Worm (Caenorhabditis elegans) whole organism, L4 larva: ENCODE data around the gene F47B7.3.

Source experiments
- F26F4.8 ChIP-seq: fragments of 200-800 bp; sonication (Bioruptor generic); conservative IDR thresholded peaks from 2 replicates; pipeline ENCODE4 v1.3.6; 2022; ENCODE audit warnings: missing genetic modification characterization, missing compliant biosample characterization
- Y5F2A.4 ChIP-seq: fragments of 200-800 bp; sonication (Bioruptor generic); optimal IDR thresholded peaks from 2 replicates; lab custom pipeline; 2018; ENCODE audit warnings: mild to moderate bottlenecking, missing genetic modification characterization, missing compliant biosample characterization
- aha-1 ChIP-seq: fragments of 150-350 bp; peaks from one replicate; lab custom pipeline; 2014; ENCODE audit warnings: missing biosample characterization, missing genetic modification characterization
- aly-2 ChIP-seq: sonication (generic microtip); optimal IDR thresholded peaks from 2 replicates; lab custom pipeline; 2018; ENCODE audit warnings: missing biosample characterization, missing genetic modification characterization
- ama-1 ChIP-seq: fragments of 150-350 bp; optimal IDR thresholded peaks from 2 replicates; lab custom pipeline; 2014; ENCODE audit warnings: inconsistent platforms, mixed read lengths
- arid-1 ChIP-seq: fragments of 200-800 bp; sonication (Bioruptor generic); conservative IDR thresholded peaks from 2 replicates; pipeline ENCODE4 v1.3.6; 2022; ENCODE audit warnings: missing genetic modification reagents, missing genetic modification characterization, missing compliant biosample characterization
- ceh-62 ChIP-seq: sonication (generic microtip); optimal IDR thresholded peaks from 2 replicates; lab custom pipeline; 2017; ENCODE audit warnings: missing biosample characterization, missing genetic modification characterization
- ces-1 ChIP-seq: fragments of 150-350 bp; sonication (generic microtip); optimal IDR thresholded peaks from 4 replicates; lab custom pipeline; 2014; ENCODE audit warnings: missing biosample characterization, missing genetic modification reagents, missing genetic modification characterization
- cey-2 ChIP-seq: sonication (generic microtip); optimal IDR thresholded peaks from 3 replicates; lab custom pipeline; 2017; ENCODE audit warnings: missing genetic modification characterization, mild to moderate bottlenecking, missing compliant biosample characterization, antibody characterized with exemption, borderline replicate concordance; ENCODE audit not compliant: insufficient read depth
- ctbp-1 ChIP-seq: fragments of 200-800 bp; sonication (Bioruptor generic); IDR thresholded peaks from 2 replicates; pipeline ENCODE4 v1.3.6; 2022; ENCODE audit warnings: missing genetic modification reagents, missing genetic modification characterization, missing compliant biosample characterization
- daf-12 ChIP-seq: fragments of 150-350 bp; optimal IDR thresholded peaks from 2 replicates; lab custom pipeline; 2014; ENCODE audit warnings: missing biosample characterization, missing genetic modification reagents, missing genetic modification characterization
- daf-16 ChIP-seq, 3 experiments: sonication (generic microtip); optimal IDR thresholded peaks; 2 replicates each; lab custom pipeline; 2016 to 2017; ENCODE audit warnings: missing genetic modification characterization in 3 of 3, missing genetic modification reagents in 3 of 3, mild to moderate bottlenecking in 2 of 3, missing compliant biosample characterization in 2 of 3, missing biosample characterization in 1 of 3, moderate library complexity in 1 of 3
- dpl-1 ChIP-seq: fragments of 150-350 bp; optimal IDR thresholded peaks from 2 replicates; lab custom pipeline; 2014; ENCODE audit warnings: missing biosample characterization, missing genetic modification reagents, missing genetic modification characterization
- dve-1 ChIP-seq: sonication (generic microtip); optimal IDR thresholded peaks from 2 replicates; lab custom pipeline; 2017; ENCODE audit warnings: antibody characterized with exemption, mild to moderate bottlenecking, missing genetic modification characterization, missing compliant biosample characterization; ENCODE audit not compliant: insufficient read depth
- egl-27 ChIP-seq: sonication (generic microtip); optimal IDR thresholded peaks from 3 replicates; lab custom pipeline; 2017; ENCODE audit warnings: missing biosample characterization, missing genetic modification reagents, missing genetic modification characterization
- fkh-10 ChIP-seq: fragments of 150-350 bp; optimal IDR thresholded peaks from 2 replicates; lab custom pipeline; 2014; ENCODE audit warnings: missing biosample characterization, missing genetic modification reagents, missing genetic modification characterization
- fos-1 ChIP-seq: fragments of 150-350 bp; optimal IDR thresholded peaks from 2 replicates; lab custom pipeline; 2014; ENCODE audit warnings: missing biosample characterization, missing genetic modification characterization
- gei-8 ChIP-seq: fragments of 200-800 bp; sonication (Bioruptor generic); optimal IDR thresholded peaks from 2 replicates; lab custom pipeline; 2018; ENCODE audit warnings: mild to moderate bottlenecking, missing genetic modification characterization, missing compliant biosample characterization
- hif-1 ChIP-seq, 2 experiments: sonication (generic microtip); optimal IDR thresholded peaks; 2 replicates each; lab custom pipeline; 2016 to 2017; ENCODE audit warnings: missing compliant biosample characterization in 2 of 2, missing genetic modification characterization in 2 of 2, missing genetic modification reagents in 2 of 2, missing genotype in 2 of 2, mild to moderate bottlenecking in 1 of 2
- hmg-1.1 ChIP-seq: fragments of 200-800 bp; sonication (Bioruptor generic); IDR thresholded peaks from 2 replicates; pipeline ENCODE4 v1.3.6; 2022; ENCODE audit warnings: missing genetic modification reagents, missing genetic modification characterization, missing compliant biosample characterization
- jun-1 ChIP-seq: fragments of 150-350 bp; optimal IDR thresholded peaks from 2 replicates; lab custom pipeline; 2014; ENCODE audit warnings: missing biosample characterization, missing genetic modification reagents, missing genetic modification characterization
- lin-38 ChIP-seq: fragments of 200-800 bp; sonication (Bioruptor generic); IDR thresholded peaks from 2 replicates; pipeline ENCODE4 v1.3.6; 2022; ENCODE audit warnings: missing genetic modification reagents, missing genetic modification characterization, missing compliant biosample characterization
- lir-3 ChIP-seq: sonication (generic microtip); optimal IDR thresholded peaks from 2 replicates; lab custom pipeline; 2016; ENCODE audit warnings: mild to moderate bottlenecking, missing genetic modification characterization, missing compliant biosample characterization
- lsy-2 ChIP-seq, 2 experiments: fragments of 150-350 bp in 1 of 2; sonication (generic microtip) in 1 of 2; optimal IDR thresholded peaks; 2 replicates each; lab custom pipeline; 2014 to 2017; ENCODE audit warnings: missing biosample characterization in 2 of 2, missing genetic modification characterization in 2 of 2
- madf-5 ChIP-seq, 2 experiments: fragments of 200-800 bp; sonication (Bioruptor generic); IDR thresholded peaks; 2 replicates each; pipeline ENCODE4 v1.3.6; 2022; ENCODE audit warnings: missing compliant biosample characterization in 2 of 2, missing genetic modification characterization in 2 of 2
- mep-1 ChIP-seq: fragments of 150-350 bp; sonication (generic microtip); optimal IDR thresholded peaks from 3 replicates; lab custom pipeline; 2014; ENCODE audit warnings: missing biosample characterization, missing genetic modification characterization
- mes-2 ChIP-seq: sonication (generic microtip); optimal IDR thresholded peaks from 2 replicates; lab custom pipeline; 2016; ENCODE audit warnings: missing genotype, mild to moderate bottlenecking, missing genetic modification characterization, missing compliant biosample characterization; ENCODE audit not compliant: poor library complexity, severe bottlenecking
- mxl-3 ChIP-seq: fragments of 200-800 bp; sonication (Bioruptor generic); optimal IDR thresholded peaks from 2 replicates; lab custom pipeline; 2018; ENCODE audit warnings: mild to moderate bottlenecking, missing genetic modification characterization, missing compliant biosample characterization
- nhr-10 ChIP-seq: fragments of 150-350 bp; optimal IDR thresholded peaks from 2 replicates; lab custom pipeline; 2014; ENCODE audit warnings: missing biosample characterization, missing genetic modification characterization
- nhr-102 ChIP-seq: sonication (generic microtip); optimal IDR thresholded peaks from 2 replicates; lab custom pipeline; 2016; ENCODE audit warnings: mild to moderate bottlenecking, missing genetic modification characterization, moderate library complexity, missing compliant biosample characterization
- nhr-11 ChIP-seq: fragments of 150-350 bp; optimal IDR thresholded peaks from 2 replicates; lab custom pipeline; 2014; ENCODE audit warnings: missing biosample characterization, missing genetic modification characterization
- nhr-25 ChIP-seq: sonication (generic microtip); optimal IDR thresholded peaks from 2 replicates; lab custom pipeline; 2017; ENCODE audit warnings: missing genetic modification characterization, mild to moderate bottlenecking, missing compliant biosample characterization, antibody characterized with exemption, moderate library complexity, borderline replicate concordance; ENCODE audit not compliant: insufficient read depth
- nhr-42 ChIP-seq: fragments of 200-800 bp; sonication (Bioruptor generic); IDR thresholded peaks from 2 replicates; pipeline ENCODE4 v1.3.6; 2022; ENCODE audit warnings: missing genetic modification characterization, missing compliant biosample characterization
- nhr-6 ChIP-seq: fragments of 150-350 bp; optimal IDR thresholded peaks from 2 replicates; lab custom pipeline; 2014; ENCODE audit warnings: missing biosample characterization, missing genetic modification characterization
- pqm-1 ChIP-seq: sonication (generic microtip); optimal IDR thresholded peaks from 2 replicates; lab custom pipeline; 2017; ENCODE audit warnings: missing biosample characterization, missing genetic modification characterization
- set-16 ChIP-seq: fragments of 200-800 bp; sonication (Bioruptor generic); IDR thresholded peaks from 2 replicates; pipeline ENCODE4 v1.3.6; 2022; ENCODE audit warnings: missing genetic modification reagents, missing genetic modification characterization, missing compliant biosample characterization
- snpc-4 ChIP-seq: fragments of 150-350 bp; optimal IDR thresholded peaks from 2 replicates; lab custom pipeline; 2014; ENCODE audit warnings: missing biosample characterization, missing genetic modification characterization
- spr-1 ChIP-seq: sonication (generic microtip); optimal IDR thresholded peaks from 2 replicates; lab custom pipeline; 2016; ENCODE audit warnings: mild to moderate bottlenecking, missing genetic modification characterization, missing compliant biosample characterization
- unc-62 ChIP-seq, 3 experiments: fragments of 150-350 bp in 1 of 3; sonication (generic microtip); optimal IDR thresholded peaks in 2 of 3; peaks in 1 of 3; 1 replicate in 1 of 3; 2 replicates in 2 of 3; lab custom pipeline; 2014 to 2017; ENCODE audit warnings: missing biosample characterization in 3 of 3, missing genetic modification characterization in 3 of 3, missing genetic modification reagents in 3 of 3, missing genotype in 1 of 3
- vab-7 ChIP-seq: fragments of 200-800 bp; sonication (Bioruptor generic); IDR thresholded peaks from 2 replicates; pipeline ENCODE4 v1.3.6; 2022; ENCODE audit warnings: missing genetic modification reagents, missing genetic modification characterization, missing compliant biosample characterization
- zfp-3 ChIP-seq: fragments of 200-800 bp; sonication (Bioruptor generic); conservative IDR thresholded peaks from 2 replicates; pipeline ENCODE4 v1.3.6; 2022; ENCODE audit warnings: missing genetic modification reagents, missing genetic modification characterization, missing compliant biosample characterization
- zip-2 ChIP-seq: fragments of 150-350 bp; optimal IDR thresholded peaks from 2 replicates; lab custom pipeline; 2014; ENCODE audit warnings: missing biosample characterization, missing genetic modification characterization
- ztf-7 ChIP-seq: fragments of 150-350 bp; optimal IDR thresholded peaks from 2 replicates; lab custom pipeline; 2014; ENCODE audit warnings: missing biosample characterization, missing genetic modification characterization

F47B7.3 gene

DNA sequence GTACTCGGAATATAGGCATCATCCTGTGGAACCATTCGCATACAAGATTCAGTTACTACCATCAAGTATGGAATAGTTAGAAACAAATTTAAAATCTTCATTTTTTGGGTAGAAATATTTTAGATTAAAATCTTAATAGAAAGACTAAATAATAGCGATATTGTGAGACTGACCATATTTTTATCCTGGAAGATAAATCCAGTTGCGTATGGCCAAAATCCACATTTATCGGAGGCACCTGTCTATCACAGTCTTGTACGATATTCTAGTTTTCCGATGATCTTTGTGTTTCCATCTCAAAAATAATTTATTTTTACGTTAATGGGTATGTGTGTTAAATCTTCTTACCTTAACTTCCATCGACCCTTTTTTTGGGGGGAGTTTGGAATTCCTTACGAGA, at the start of gene F47B7.3:
TSS of gene F47B7.3 (minus strand) at position 101 of the 400 bp plus-strand sequence.
- no peak for TF ChIP-seq egl-27 (tag; lab: Kevin White, UChicago)
- no peak for TF ChIP-seq nhr-102 (tag; lab: Kevin White, UChicago)
- no peak for TF ChIP-seq ces-1 (GFP tag; lab: Kevin White, UChicago)
- TF ChIP-seq daf-16 (GFP tag; optimal IDR thresholded peaks at IDR 0.05; lab: Kevin White, UChicago): no peak
- no peak for TF ChIP-seq daf-16 (tag; optimal IDR thresholded peaks at IDR 0.05; lab: Kevin White, UChicago)
- no peak for TF ChIP-seq zip-2 (tag; lab: Kevin White, UChicago)
- no peak for TF ChIP-seq pqm-1 (tag; lab: Kevin White, UChicago)
- TF ChIP-seq daf-12 (tag; lab: Kevin White, UChicago): no peak
- TF ChIP-seq lir-3 (tag; lab: Kevin White, UChicago): no peak
- no peak for TF ChIP-seq nhr-25 (tag; lab: Kevin White, UChicago)

ce11 chrX:3807166-3807565, 43.0 kb upstream of the F47B7.3 start, which contains the start of gene F35A5.1:
Gene F35A5.1 (plus strand): TSS chrX:3807466.
- no peak for TF ChIP-seq ama-1 (lab: Kevin White, UChicago)
- TF ChIP-seq nhr-10: no peak
- TF ChIP-seq arid-1: no peak
- no peak for TF ChIP-seq madf-5 (GFP tag; IDR thresholded peaks at IDR 0.05; lab: Robert Waterston, UW)
- TF ChIP-seq fos-1: no peak
- no peak for TF ChIP-seq daf-12 (tag; lab: Kevin White, UChicago)
- TF ChIP-seq aly-2 (tag; lab: Kevin White, UChicago): no peak
- TF ChIP-seq F26F4.8 (GFP tag; lab: Robert Waterston, UW): no peak
- no peak for TF ChIP-seq fkh-10 (GFP tag; lab: Kevin White, UChicago)
- TF ChIP-seq vab-7: no peak
- no peak for TF ChIP-seq set-16 (GFP tag; lab: Robert Waterston, UW)
- TF ChIP-seq snpc-4 (tag; lab: Kevin White, UChicago): no peak
- TF ChIP-seq, all 104 proteins: peak for 0

DNA sequence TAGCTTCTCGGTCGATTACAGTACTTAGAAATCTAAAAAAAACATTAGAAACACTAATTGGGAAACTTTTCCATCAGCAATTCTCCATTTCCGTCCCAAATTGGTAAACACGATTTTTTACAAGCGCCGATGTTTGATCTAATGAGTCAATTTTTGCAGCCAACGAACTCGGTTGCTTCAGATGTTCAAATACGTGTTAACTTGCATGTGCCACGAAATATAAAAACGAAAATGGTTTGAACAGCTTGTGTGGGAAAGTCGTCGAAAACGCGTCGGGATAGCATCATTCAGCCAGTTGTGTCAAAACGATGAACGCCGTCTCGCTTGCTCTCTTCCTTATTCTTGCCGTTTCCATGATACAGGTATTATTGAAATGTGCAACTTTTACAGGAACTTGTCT, 40.6 kb upstream of the F47B7.3 start, which contains the start of gene F35A5.2:
TSS of gene F35A5.2 (plus strand) at position 301 of the 400 bp plus-strand sequence.
- no peak for TF ChIP-seq spr-1 (tag; lab: Kevin White, UChicago)
- peak in 1 of 2 experiments; percentile 56 for TF ChIP-seq unc-62 (GFP tag; optimal IDR thresholded peaks at IDR 0.05 in 1 of 2; lab: Kevin White, UChicago)
- TF ChIP-seq unc-62 (tag; optimal IDR thresholded peaks at IDR 0.05; lab: Kevin White, UChicago): no peak

- TF ChIP-seq dve-1 (tag; lab: Kevin White, UChicago) (peak; percentile 86), hmg-1.1 (peak; percentile 65), ces-1 (GFP tag; lab: Kevin White, UChicago) (peak; percentile 64), ceh-62 (tag; lab: Kevin White, UChicago) (no peak), aly-2 (tag; lab: Kevin White, UChicago) (no peak), gei-8 (GFP tag; lab: Kevin White, UChicago) (no peak), dpl-1 (GFP tag; lab: Kevin White, UChicago) (peak; percentile 69), ctbp-1 (peak; percentile 79), fkh-10 (GFP tag; lab: Kevin White, UChicago) (no peak), nhr-10 (no peak), cey-2 (tag; lab: Kevin White, UChicago) (no peak), hif-1 (tag; optimal IDR thresholded peaks at IDR 0.05; lab: Kevin White, UChicago) (peak in 1 of 2 experiments; percentile 19), aha-1 (tag; lab: Kevin White, UChicago) (peak; percentile 96), mes-2 (tag; lab: Kevin White, UChicago) (peak; percentile 90), ztf-7 (tag; lab: Kevin White, UChicago) (peak; percentile 75), mxl-3 (GFP tag; lab: Kevin White, UChicago) (peak; percentile 25), snpc-4 (tag; lab: Kevin White, UChicago) (no peak), zfp-3 (GFP tag; lab: Robert Waterston, UW) (no peak), nhr-6 (tag; lab: Kevin White, UChicago) (peak; percentile 4), arid-1 (0 out of 2 replicates have a peak, but pooled peaks have one; percentile 24), Y5F2A.4 (GFP tag; lab: Kevin White, UChicago) (no peak), lin-38 (GFP tag; lab: Robert Waterston, UW) (no peak), nhr-11 (tag; lab: Kevin White, UChicago) (peak; percentile 36), nhr-42 (GFP tag; lab: Robert Waterston, UW) (peak; percentile 32; the same call in 1 of the 2 replicates), lsy-2 (tag; optimal IDR thresholded peaks at IDR 0.05; lab: Kevin White, UChicago) (peak in 1 of 2 experiments; percentile 28), mep-1 (tag; lab: Kevin White, UChicago) (peak; percentile 86), jun-1 (no peak)
These were observed 39.1 kb upstream of the F47B7.3 start, which contains the start of gene F35A5.8 for ce11 chrX:3803314-3803713. Gene F35A5.8 (minus strand): TSS chrX:3803464.
